Fruit fly (Drosophila melanogaster) ovary, adult (tissue): ENCODE measurements around the gene CG31559.

Source experiments
- CG17801 ChIP-seq: fragments of 200-800 bp; optimal IDR thresholded peaks from 2 replicates; lab custom pipeline; 2019; ENCODE audit warnings: missing biosample characterization, mild to moderate bottlenecking, missing genetic modification characterization, moderate library complexity; ENCODE audit not compliant: partially characterized antibody

Gene CG31559

dm6 chr3R:6156963-6157498, at the start of gene CG31559:
Gene CG31559, minus strand, starts transcription at chr3R:6157235.
- TF ChIP-seq CG17801 (GFP tag; lab: Kevin White, UChicago) = no peak

dm6 chr3R:6203000-6203399, 46.0 kb upstream of the CG31559 start:
- no peak for TF ChIP-seq CG17801 (GFP tag; lab: Kevin White, UChicago)

- no peak for TF ChIP-seq CG17801 (GFP tag; lab: Kevin White, UChicago)
Measured at dm6 chr3R:6199717-6200116, 42.7 kb upstream of the CG31559 start.

- no peak for TF ChIP-seq CG17801 (GFP tag; lab: Kevin White, UChicago)
Measured at dm6 chr3R:6198488-6198892, 41.5 kb upstream of the CG31559 start, which contains the start of gene Osi24. Gene Osi24, plus strand, starts transcription at chr3R:6198811.

- no peak for TF ChIP-seq CG17801 (GFP tag; lab: Kevin White, UChicago)
Measured at dm6 chr3R:6196416-6196815, 39.4 kb upstream of the CG31559 start.

dm6 chr3R:6187015-6187414, 30.0 kb upstream of the CG31559 start, which contains the start of gene NPFR:
Gene NPFR, plus strand, starts transcription at chr3R:6187315.
- no peak for TF ChIP-seq CG17801 (GFP tag; lab: Kevin White, UChicago)

- no peak for TF ChIP-seq CG17801 (GFP tag; lab: Kevin White, UChicago)
Measured at dm6 chr3R:6182511-6182910, 25.5 kb upstream of the CG31559 start.

- TF ChIP-seq CG17801 (GFP tag; lab: Kevin White, UChicago) = no peak
Measured at dm6 chr3R:6173249-6173648, 16.2 kb upstream of the CG31559 start, which contains the start of gene Osi1. Gene Osi1, plus strand, starts transcription at chr3R:6173549.

- TF ChIP-seq CG17801 (GFP tag; lab: Kevin White, UChicago) = no peak
Measured at dm6 chr3R:6170737-6171136, 13.7 kb upstream of the CG31559 start.

dm6 chr3R:6167183-6167582, 10.1 kb upstream of the CG31559 start, which contains the start of gene CG1077:
Gene CG1077, plus strand, starts transcription at chr3R:6167483.
- TF ChIP-seq CG17801 (GFP tag; lab: Kevin White, UChicago) = no peak

- no peak for TF ChIP-seq CG17801 (GFP tag; lab: Kevin White, UChicago)
Measured at dm6 chr3R:6154773-6155295, 2.2 kb downstream of the CG31559 start.

dm6 chr3R:6153574-6153973, 3.5 kb downstream of the CG31559 start:
- TF ChIP-seq CG17801 (GFP tag; lab: Kevin White, UChicago) = no peak

- TF ChIP-seq CG17801 (GFP tag; lab: Kevin White, UChicago) = no peak
Measured at dm6 chr3R:6149593-6149992, 7.4 kb downstream of the CG31559 start.

dm6 chr3R:6149130-6149529, 7.9 kb downstream of the CG31559 start:
- no peak for TF ChIP-seq CG17801 (GFP tag; lab: Kevin White, UChicago)

dm6 chr3R:6141768-6142167, 15.3 kb downstream of the CG31559 start:
- no peak for TF ChIP-seq CG17801 (GFP tag; lab: Kevin White, UChicago)

- no peak for TF ChIP-seq CG17801 (GFP tag; lab: Kevin White, UChicago)
Measured at dm6 chr3R:6122292-6122691, 34.7 kb downstream of the CG31559 start, which contains the start of gene Vha14-2. Gene Vha14-2, plus strand, starts transcription at chr3R:6122592.
